Worm (Caenorhabditis elegans) whole organism, midembryonic: ENCODE results near the gene Y49F6B.20.

Experiments used
- T22C8.4 ChIP-seq: fragments of 200-800 bp; sonication (Bioruptor generic); IDR thresholded peaks from 2 replicates; pipeline ENCODE4 v1.3.6; 2022; ENCODE audit warnings: missing genetic modification characterization, missing compliant biosample characterization
- cog-1 ChIP-seq: sonication (generic microtip); optimal IDR thresholded peaks from 2 replicates; lab custom pipeline; 2016; ENCODE audit warnings: missing genetic modification characterization, missing compliant biosample characterization
- flt-1 ChIP-seq: fragments of 200-800 bp; sonication (Bioruptor generic); IDR thresholded peaks from 2 replicates; pipeline ENCODE4 v1.3.6; 2022; ENCODE audit warnings: missing genetic modification characterization, missing compliant biosample characterization
- klf-2 ChIP-seq: fragments of 200-800 bp; sonication (Bioruptor generic); conservative IDR thresholded peaks from 2 replicates; pipeline ENCODE4 v1.3.6; 2022; ENCODE audit warnings: missing genetic modification reagents, missing genetic modification characterization, missing compliant biosample characterization
- med-1 ChIP-seq: sonication (generic microtip); optimal IDR thresholded peaks from 2 replicates; lab custom pipeline; 2017; ENCODE audit warnings: missing genetic modification characterization, mild to moderate bottlenecking, missing compliant biosample characterization, antibody characterized with exemption, missing genetic modification reagents; ENCODE audit not compliant: insufficient read depth
- ref-1 ChIP-seq: fragments of 200-800 bp; sonication (Bioruptor generic); conservative IDR thresholded peaks from 2 replicates; pipeline ENCODE4 v1.3.6; 2022; ENCODE audit warnings: missing genetic modification reagents, missing genetic modification characterization, missing compliant biosample characterization
- tab-1 ChIP-seq: fragments of 200-800 bp; sonication (Bioruptor generic); IDR thresholded peaks from 2 replicates; pipeline ENCODE4 v1.3.6; 2022; ENCODE audit warnings: missing genetic modification characterization, missing compliant biosample characterization
- ztf-23 ChIP-seq: fragments of 200-800 bp; sonication (Bioruptor generic); IDR thresholded peaks from 2 replicates; pipeline ENCODE4 v1.3.6; 2022; ENCODE audit warnings: missing genetic modification reagents, missing genetic modification characterization, missing compliant biosample characterization
- ztf-29 ChIP-seq: fragments of 200-800 bp; sonication (Bioruptor generic); IDR thresholded peaks from 2 replicates; pipeline ENCODE4 v1.3.6; 2022; ENCODE audit warnings: missing genetic modification reagents, missing genetic modification characterization, missing compliant biosample characterization

ce11 chrII:3440641-3440926 is 29.9 kb downstream of the Y49F6B.20 start, which contains the start of gene C16C8.17:
- no peak for TF ChIP-seq ztf-23 (GFP tag; lab: Robert Waterston, UW)
- TF ChIP-seq ref-1 (GFP tag; lab: Robert Waterston, UW), result no peak
- TF ChIP-seq tab-1, result no peak
- no peak for TF ChIP-seq cog-1 (tag; lab: Kevin White, UChicago)
- TF ChIP-seq flt-1 (GFP tag; lab: Robert Waterston, UW), result no peak
- TF ChIP-seq klf-2 (GFP tag; lab: Robert Waterston, UW), result no peak
- TF ChIP-seq med-1 (GFP tag; lab: Kevin White, UChicago), result no peak
- no peak for TF ChIP-seq ztf-29
- TF ChIP-seq T22C8.4 (GFP tag; lab: Robert Waterston, UW), result no peak
